Fruit fly (Drosophila melanogaster) whole organism, adult: Measurements from ENCODE around the gene CG3430.

Experiments
- CG11617 ChIP-seq: fragments of 200-800 bp; sonication (Bioruptor generic); optimal IDR thresholded peaks from 2 replicates; lab custom pipeline; 2017; ENCODE audit warnings: mild to moderate bottlenecking, missing biosample characterization, missing genetic modification reagents, missing genetic modification characterization
- CG14711 ChIP-seq: fragments of 200-800 bp; sonication (Bioruptor generic); optimal IDR thresholded peaks from 2 replicates; lab custom pipeline; 2018; ENCODE audit warnings: missing biosample characterization, mild to moderate bottlenecking, missing genetic modification characterization, moderate library complexity
- CG1620 ChIP-seq: fragments of 200-800 bp; sonication (Bioruptor generic); optimal IDR thresholded peaks from 2 replicates; lab custom pipeline; 2016; ENCODE audit warnings: missing biosample characterization, missing genetic modification characterization
- CG33017 ChIP-seq: fragments of 200-800 bp; sonication (Bioruptor generic); optimal IDR thresholded peaks from 2 replicates; lab custom pipeline; 2018; ENCODE audit warnings: missing biosample characterization, mild to moderate bottlenecking, missing genetic modification characterization, moderate library complexity
- CG5204 ChIP-seq: fragments of 200-800 bp; sonication (Bioruptor generic); optimal IDR thresholded peaks from 2 replicates; lab custom pipeline; 2016; ENCODE audit warnings: missing biosample characterization, missing genetic modification characterization
- CG7045 ChIP-seq: fragments of 200-800 bp; sonication (Bioruptor generic); optimal IDR thresholded peaks from 2 replicates; lab custom pipeline; 2017; ENCODE audit warnings: missing biosample characterization, mild to moderate bottlenecking, missing genetic modification characterization
- CG7101 ChIP-seq: fragments of 200-800 bp; sonication (Bioruptor generic); optimal IDR thresholded peaks from 2 replicates; lab custom pipeline; 2018; ENCODE audit warnings: missing biosample characterization, mild to moderate bottlenecking, missing genetic modification characterization, moderate library complexity
- Clk ChIP-seq: fragments of 200-800 bp; sonication (Bioruptor generic); optimal IDR thresholded peaks from 2 replicates; lab custom pipeline; 2017; ENCODE audit warnings: missing biosample characterization, missing genetic modification characterization
- Crg-1 ChIP-seq: fragments of 200-800 bp; sonication (Bioruptor generic); optimal IDR thresholded peaks from 2 replicates; lab custom pipeline; 2016; ENCODE audit warnings: missing biosample characterization, missing genetic modification characterization
- Hr96 ChIP-seq: fragments of 200-800 bp; sonication (Bioruptor generic); optimal IDR thresholded peaks from 2 replicates; lab custom pipeline; 2016; ENCODE audit warnings: missing biosample characterization, missing genetic modification characterization
- bab1 ChIP-seq: fragments of 200-800 bp; sonication (Bioruptor generic); optimal IDR thresholded peaks from 3 replicates; lab custom pipeline; 2019; ENCODE audit warnings: missing biosample characterization, mild to moderate bottlenecking, missing genetic modification characterization, moderate library complexity
- kay ChIP-seq: fragments of 200-800 bp; sonication (Bioruptor generic); peaks from one replicate; lab custom pipeline; 2016; ENCODE audit warnings: missing biosample characterization, missing genetic modification characterization, borderline replicate concordance
- pad ChIP-seq: fragments of 200-800 bp; sonication (Bioruptor generic); optimal IDR thresholded peaks from 3 replicates; lab custom pipeline; 2017; ENCODE audit warnings: missing biosample characterization, missing genetic modification characterization, mild to moderate bottlenecking, moderate library complexity, missing genetic modification reagents
- toe ChIP-seq: fragments of 200-800 bp; sonication (Bioruptor generic); optimal IDR thresholded peaks from 2 replicates; lab custom pipeline; 2016; ENCODE audit warnings: missing biosample characterization, missing genetic modification characterization

DNA sequence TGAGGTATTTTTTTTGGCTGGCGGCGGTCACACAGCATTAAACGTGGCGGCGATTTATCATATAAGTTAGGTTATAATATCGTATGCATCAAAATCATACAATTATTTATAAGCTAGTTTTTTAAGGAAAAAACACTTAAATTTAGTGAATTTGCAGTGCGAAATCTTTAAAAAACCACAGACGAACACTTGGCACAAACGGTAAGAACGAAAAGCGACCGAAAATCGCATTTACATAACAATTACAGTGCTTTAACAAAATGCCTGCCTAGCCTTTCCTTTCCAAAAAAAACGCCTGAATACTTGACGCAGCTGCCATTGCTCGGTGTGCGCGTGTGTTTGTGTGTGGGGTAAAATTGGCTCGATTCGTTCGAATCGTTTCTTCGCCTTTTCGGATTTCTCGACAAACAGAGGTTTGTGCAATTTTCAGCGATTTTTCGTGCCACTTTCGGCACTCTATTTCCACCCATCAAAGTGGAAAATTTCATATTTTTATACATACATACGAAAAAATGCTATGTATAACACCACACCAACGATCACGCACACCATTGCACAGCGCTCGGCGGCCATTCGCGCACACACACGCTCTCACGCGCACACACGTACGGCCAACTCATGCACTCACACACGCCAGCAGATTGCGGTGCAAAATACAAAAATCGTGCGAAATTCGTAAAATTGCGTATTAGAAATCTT is 36.0 kb upstream of the CG3430 start, which contains the start of gene Hrb27C:
- TF ChIP-seq CG11617 (GFP tag; lab: Kevin White, UChicago) (no peak), toe (GFP tag; lab: Kevin White, UChicago) (no peak), Hr96 (no peak), CG5204 (no peak), pad (GFP tag; lab: Kevin White, UChicago) (no peak), Crg-1 (GFP tag; lab: Kevin White, UChicago) (no peak), kay (no peak), CG7101 (tag; lab: Kevin White, UChicago) (no peak), CG33017 (tag; lab: Kevin White, UChicago) (no peak), CG1620 (no peak), CG14711 (no peak), Clk (GFP tag; lab: Kevin White, UChicago) (no peak), CG7045 (GFP tag; lab: Kevin White, UChicago) (no peak), bab1 (GFP tag; lab: Kevin White, UChicago) (no peak)
